Fruit fly (Drosophila melanogaster) whole organism, adult: ENCODE measurements around the gene CG32806.

Source experiments
- CG11617 ChIP-seq: fragments of 200-800 bp; sonication (Bioruptor generic); optimal IDR thresholded peaks from 2 replicates; lab custom pipeline; 2017; ENCODE audit warnings: mild to moderate bottlenecking, missing biosample characterization, missing genetic modification reagents, missing genetic modification characterization
- CG14711 ChIP-seq: fragments of 200-800 bp; sonication (Bioruptor generic); optimal IDR thresholded peaks from 2 replicates; lab custom pipeline; 2018; ENCODE audit warnings: missing biosample characterization, mild to moderate bottlenecking, missing genetic modification characterization, moderate library complexity
- CG5204 ChIP-seq: fragments of 200-800 bp; sonication (Bioruptor generic); optimal IDR thresholded peaks from 2 replicates; lab custom pipeline; 2016; ENCODE audit warnings: missing biosample characterization, missing genetic modification characterization
- CG7045 ChIP-seq: fragments of 200-800 bp; sonication (Bioruptor generic); optimal IDR thresholded peaks from 2 replicates; lab custom pipeline; 2017; ENCODE audit warnings: missing biosample characterization, mild to moderate bottlenecking, missing genetic modification characterization
- Hr96 ChIP-seq: fragments of 200-800 bp; sonication (Bioruptor generic); optimal IDR thresholded peaks from 2 replicates; lab custom pipeline; 2016; ENCODE audit warnings: missing biosample characterization, missing genetic modification characterization
- bab1 ChIP-seq: fragments of 200-800 bp; sonication (Bioruptor generic); optimal IDR thresholded peaks from 3 replicates; lab custom pipeline; 2019; ENCODE audit warnings: missing biosample characterization, mild to moderate bottlenecking, missing genetic modification characterization, moderate library complexity
- cnc ChIP-seq, 2 experiments: fragments of >200 bp; optimal IDR thresholded peaks; 2 replicates each; lab custom pipeline; 2017
- kay ChIP-seq: fragments of 200-800 bp; sonication (Bioruptor generic); peaks from one replicate; lab custom pipeline; 2016; ENCODE audit warnings: missing biosample characterization, missing genetic modification characterization, borderline replicate concordance
- ovo ChIP-seq: fragments of 200-800 bp; sonication (Bioruptor generic); optimal IDR thresholded peaks from 2 replicates; lab custom pipeline; 2016; ENCODE audit warnings: missing biosample characterization, missing genetic modification characterization
- toe ChIP-seq: fragments of 200-800 bp; sonication (Bioruptor generic); optimal IDR thresholded peaks from 2 replicates; lab custom pipeline; 2016; ENCODE audit warnings: missing biosample characterization, missing genetic modification characterization

DNA sequence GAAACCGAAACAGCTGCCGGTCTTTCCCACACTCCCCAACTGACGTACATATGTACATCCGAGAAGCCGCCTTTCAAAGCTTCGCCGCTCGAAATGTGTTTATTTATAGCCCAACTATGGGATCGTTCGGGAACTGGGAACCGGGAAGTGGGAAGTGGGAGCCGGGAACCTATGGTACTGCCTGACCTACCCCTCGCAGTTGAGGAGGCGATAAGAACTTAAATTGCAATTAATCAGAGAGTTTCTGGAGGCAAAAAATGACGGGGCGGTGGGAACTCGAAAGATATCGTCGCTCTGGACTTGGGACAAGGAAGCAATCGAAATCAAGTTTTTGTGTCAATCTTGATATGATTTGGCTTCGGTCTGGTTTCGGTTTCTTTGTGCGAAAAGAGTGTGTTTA is 43.3 kb downstream of the CG32806 start:
- no peak for TF ChIP-seq cnc (optimal IDR thresholded peaks at IDR 0.05; lab: Kevin White, UChicago)
- TF ChIP-seq bab1 (GFP tag; lab: Kevin White, UChicago) = no peak
- TF ChIP-seq CG14711 (tag; lab: Kevin White, UChicago) = no peak
- TF ChIP-seq CG7045 = no peak
- no peak for TF ChIP-seq CG5204 (GFP tag; lab: Kevin White, UChicago)
- TF ChIP-seq ovo (GFP tag; lab: Kevin White, UChicago) = no peak
- TF ChIP-seq Hr96 = no peak
- no peak for TF ChIP-seq kay
- TF ChIP-seq toe (GFP tag; lab: Kevin White, UChicago) = no peak
- no peak for TF ChIP-seq CG11617 (GFP tag; lab: Kevin White, UChicago)
